Worm (Caenorhabditis elegans) whole organism, L1 larva: ENCODE results near the gene K07H8.2.

ENCODE experiments used
- ceh-88 ChIP-seq: fragments of 200-800 bp; sonication (Bioruptor generic); IDR thresholded peaks from 2 replicates; pipeline ENCODE4 v1.3.6; 2022; ENCODE audit warnings: missing genetic modification characterization, missing compliant biosample characterization
- mep-1 ChIP-seq: fragments of 150-350 bp; optimal IDR thresholded peaks from 2 replicates; lab custom pipeline; 2014; ENCODE audit warnings: missing biosample characterization, missing genetic modification characterization
- tlp-1 ChIP-seq: fragments of 150-350 bp; optimal IDR thresholded peaks from 2 replicates; lab custom pipeline; 2014; ENCODE audit warnings: missing biosample characterization, missing genetic modification characterization
- ztf-11 ChIP-seq, 2 experiments: sonication (generic microtip); optimal IDR thresholded peaks; 2 replicates each; lab custom pipeline; 2016 to 2017; ENCODE audit warnings: missing genetic modification characterization in 2 of 2, missing biosample characterization in 1 of 2, missing compliant biosample characterization in 1 of 2

DNA sequence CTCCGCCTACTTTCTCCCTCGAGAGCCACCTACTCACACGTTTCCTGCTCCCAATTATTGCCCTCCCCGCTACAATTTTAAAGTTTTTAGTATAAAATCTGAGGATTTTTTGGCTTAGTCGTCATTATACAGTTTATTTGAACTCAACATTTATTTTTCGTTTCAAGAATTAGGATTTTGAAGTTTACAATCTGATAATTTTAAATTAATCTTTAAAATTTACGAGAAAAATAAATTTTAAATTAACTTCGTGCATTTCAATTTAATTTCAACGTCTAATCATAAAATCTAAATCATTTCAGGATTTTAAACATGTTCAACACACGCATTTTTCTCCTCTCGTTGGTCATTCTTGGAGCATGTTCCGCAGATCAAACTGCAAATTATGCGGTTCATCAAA lies 37.6 kb downstream of the K07H8.2 start, which contains the start of gene F35H10.2:
- TF ChIP-seq ztf-11 (tag; optimal IDR thresholded peaks at IDR 0.05; lab: Kevin White, UChicago), result no peak
- no peak for TF ChIP-seq mep-1 (tag; lab: Kevin White, UChicago)
- TF ChIP-seq ceh-88 (GFP tag; lab: Robert Waterston, UW), result no peak
- TF ChIP-seq tlp-1, result no peak
